Fruit fly (Drosophila melanogaster) whole organism, embryonic: Measurements from ENCODE around the gene CG13062.

Source experiments
- Ada2b ChIP-seq: fragments of 200-800 bp; sonication (Bioruptor generic); IDR thresholded peaks from 2 replicates; pipeline ENCODE4 v1.3.6; 2022; ENCODE audit warnings: missing biosample characterization, missing genetic modification characterization
- Aef1 ChIP-seq: fragments of 200-800 bp; sonication (Bioruptor generic); IDR thresholded peaks from 3 replicates; pipeline ENCODE4 v1.3.6; 2022; ENCODE audit warnings: missing biosample characterization, missing genetic modification characterization
- C15 ChIP-seq: fragments of 200-800 bp; sonication (Bioruptor generic); IDR thresholded peaks from 3 replicates; pipeline ENCODE4 v1.3.6; 2022; ENCODE audit warnings: missing biosample characterization, missing genetic modification characterization
- CG11504 ChIP-seq: fragments of 200-800 bp; sonication (Bioruptor generic); optimal IDR thresholded peaks from 3 replicates; lab custom pipeline; 2019; ENCODE audit warnings: missing biosample characterization, mild to moderate bottlenecking, missing genetic modification characterization, moderate library complexity
- CG12071 ChIP-seq: fragments of 200-800 bp; sonication (Bioruptor generic); optimal IDR thresholded peaks from 3 replicates; lab custom pipeline; 2018; ENCODE audit warnings: missing biosample characterization, mild to moderate bottlenecking, missing genetic modification characterization
- CG12219 ChIP-seq: fragments of 200-800 bp; sonication (Bioruptor generic); optimal IDR thresholded peaks from 3 replicates; lab custom pipeline; 2018; ENCODE audit warnings: missing biosample characterization, mild to moderate bottlenecking, missing genetic modification characterization
- CG12659 ChIP-seq: fragments of 200-800 bp; sonication (Bioruptor generic); optimal IDR thresholded peaks from 3 replicates; lab custom pipeline; 2017; ENCODE audit warnings: mild to moderate bottlenecking, missing biosample characterization, missing genetic modification reagents, missing genetic modification characterization
- CG13424 ChIP-seq: fragments of 200-800 bp; sonication (Bioruptor generic); optimal IDR thresholded peaks from 2 replicates; lab custom pipeline; 2019; ENCODE audit warnings: missing biosample characterization, mild to moderate bottlenecking, missing genetic modification characterization, moderate library complexity
- CG14050 ChIP-seq: fragments of 200-800 bp; sonication (Bioruptor generic); IDR thresholded peaks from 3 replicates; pipeline ENCODE4 v1.3.6; 2022; ENCODE audit warnings: missing biosample characterization, missing genetic modification characterization
- CG14441 ChIP-seq: fragments of 200-800 bp; sonication (Bioruptor generic); IDR thresholded peaks from 2 replicates; pipeline ENCODE4 v1.3.6; 2022; ENCODE audit warnings: missing biosample characterization, missing genetic modification characterization
- CG17359 ChIP-seq: fragments of 200-800 bp; sonication (Bioruptor generic); optimal IDR thresholded peaks from 3 replicates; lab custom pipeline; 2018; ENCODE audit warnings: missing biosample characterization, mild to moderate bottlenecking, missing genetic modification characterization, moderate library complexity
- CG2678 ChIP-seq: fragments of 200-800 bp; sonication (Bioruptor generic); optimal IDR thresholded peaks from 3 replicates; lab custom pipeline; 2019; ENCODE audit warnings: missing biosample characterization, mild to moderate bottlenecking, missing genetic modification characterization, moderate library complexity
- CG31441 ChIP-seq: fragments of 200-800 bp; sonication (Bioruptor generic); IDR thresholded peaks from 2 replicates; pipeline ENCODE4 v1.3.6; 2022; ENCODE audit warnings: missing biosample characterization, missing genetic modification characterization
- CG7357 ChIP-seq: fragments of 200-800 bp; sonication (Bioruptor generic); IDR thresholded peaks from 3 replicates; pipeline ENCODE4 v1.3.6; 2022; ENCODE audit warnings: missing biosample characterization, missing genetic modification characterization
- CG7839 ChIP-seq: fragments of 200-800 bp; sonication (Bioruptor generic); optimal IDR thresholded peaks from 3 replicates; lab custom pipeline; 2018; ENCODE audit warnings: missing biosample characterization, mild to moderate bottlenecking, missing genetic modification characterization, moderate library complexity
- CG8290 ChIP-seq, 3 experiments: fragments of 200-800 bp; sonication (Bioruptor generic); optimal IDR thresholded peaks; 2 replicates each; lab custom pipeline; 2016 to 2019; ENCODE audit warnings: missing biosample characterization in 3 of 3, missing genetic modification characterization in 3 of 3, mild to moderate bottlenecking in 2 of 3, moderate library complexity in 1 of 3
- D19A ChIP-seq: fragments of 200-800 bp; optimal IDR thresholded peaks from 3 replicates; lab custom pipeline; 2019; ENCODE audit warnings: missing biosample characterization, mild to moderate bottlenecking, missing genetic modification characterization, moderate library complexity
- E2f2 ChIP-seq: fragments of 200-800 bp; sonication (Bioruptor generic); IDR thresholded peaks from 2 replicates; pipeline ENCODE4 v1.3.6; 2022; ENCODE audit warnings: missing biosample characterization, missing genetic modification characterization
- Ets65A ChIP-seq: fragments of 200-800 bp; sonication (Bioruptor generic); peaks from one replicate; lab custom pipeline; 2016; ENCODE audit warnings: missing biosample characterization, missing genetic modification characterization
- HLH3B ChIP-seq: fragments of 200-800 bp; sonication (Bioruptor generic); IDR thresholded peaks from 2 replicates; pipeline ENCODE4 v1.3.6; 2022; ENCODE audit warnings: missing biosample characterization, missing genetic modification characterization
- Hr51 ChIP-seq, 2 experiments: fragments of 200-800 bp; sonication (Bioruptor generic); optimal IDR thresholded peaks; 2 replicates in 1 of 2; 3 replicates in 1 of 2; lab custom pipeline; 2016 to 2018; ENCODE audit warnings: missing biosample characterization in 2 of 2, missing genetic modification characterization in 2 of 2, mild to moderate bottlenecking in 1 of 2, moderate library complexity in 1 of 2
- Med ChIP-seq: fragments of 200-800 bp; sonication (Bioruptor generic); peaks from one replicate; lab custom pipeline; 2016; ENCODE audit warnings: missing biosample characterization, missing genetic modification characterization, mild to moderate bottlenecking, inconsistent platforms, moderate library complexity
- NFAT ChIP-seq: fragments of 200-800 bp; sonication (Bioruptor generic); IDR thresholded peaks from 2 replicates; pipeline ENCODE4 v1.3.6; 2022; ENCODE audit warnings: missing biosample characterization, missing genetic modification characterization
- Sox102F ChIP-seq: fragments of 200-800 bp; sonication (Bioruptor generic); optimal IDR thresholded peaks from 2 replicates; lab custom pipeline; 2018; ENCODE audit warnings: missing biosample characterization, mild to moderate bottlenecking, missing genetic modification characterization, moderate library complexity
- Xbp1 ChIP-seq: fragments of 200-800 bp; sonication (Bioruptor generic); optimal IDR thresholded peaks from 3 replicates; lab custom pipeline; 2016; ENCODE audit warnings: missing biosample characterization, mild to moderate bottlenecking, missing genetic modification characterization
- bowl ChIP-seq: fragments of 200-800 bp; sonication (Bioruptor generic); IDR thresholded peaks from 2 replicates; pipeline ENCODE4 v1.3.6; 2022; ENCODE audit warnings: missing biosample characterization, missing genetic modification characterization
- bsh ChIP-seq, 2 experiments: fragments of 200-800 bp; sonication (Bioruptor generic); optimal IDR thresholded peaks; 2 replicates each; lab custom pipeline; 2017 to 2018; ENCODE audit warnings: mild to moderate bottlenecking in 2 of 2, missing biosample characterization in 2 of 2, missing genetic modification characterization in 2 of 2, moderate library complexity in 1 of 2
- chinmo ChIP-seq: fragments of 200-800 bp; sonication (Bioruptor generic); IDR thresholded peaks from 4 replicates; pipeline ENCODE4 v1.3.6; 2022; ENCODE audit warnings: missing biosample characterization, missing genetic modification characterization; ENCODE audit not compliant: partially characterized antibody
- dysf ChIP-seq: fragments of 200-800 bp; sonication (Bioruptor generic); IDR thresholded peaks from 3 replicates; pipeline ENCODE4 v1.3.6; 2022; ENCODE audit warnings: missing biosample characterization, missing genetic modification characterization
- gcm2 ChIP-seq: fragments of 200-800 bp; sonication (Bioruptor generic); optimal IDR thresholded peaks from 2 replicates; lab custom pipeline; 2016; ENCODE audit warnings: missing biosample characterization, missing genetic modification characterization
- grau ChIP-seq: fragments of 200-800 bp; optimal IDR thresholded peaks from 3 replicates; lab custom pipeline; 2019; ENCODE audit warnings: missing biosample characterization, mild to moderate bottlenecking, missing genetic modification characterization, moderate library complexity
- hkb ChIP-seq, 2 experiments: fragments of 200-800 bp in 1 of 2; fragments of >200 bp in 1 of 2; sonication (Bioruptor generic) in 1 of 2; IDR thresholded peaks in 1 of 2; optimal IDR thresholded peaks in 1 of 2; 2 replicates each; pipeline versions ENCODE4 v1.3.6 to Lab custom; 2017 to 2022; ENCODE audit warnings: missing biosample characterization in 1 of 2, missing genetic modification characterization in 1 of 2
- kah ChIP-seq: fragments of 200-800 bp; sonication (Bioruptor generic); optimal IDR thresholded peaks from 2 replicates; lab custom pipeline; 2018; ENCODE audit warnings: missing biosample characterization, mild to moderate bottlenecking, missing genetic modification characterization
- nom ChIP-seq: fragments of 200-800 bp; sonication (Bioruptor generic); optimal IDR thresholded peaks from 2 replicates; lab custom pipeline; 2017; ENCODE audit warnings: missing biosample characterization, missing genetic modification characterization, mild to moderate bottlenecking, moderate library complexity, missing genetic modification reagents
- pb ChIP-seq: fragments of 200-800 bp; sonication (Bioruptor generic); optimal IDR thresholded peaks from 3 replicates; lab custom pipeline; 2016; ENCODE audit warnings: missing biosample characterization, missing genetic modification characterization
- ranshi ChIP-seq: fragments of 200-800 bp; sonication (Bioruptor generic); IDR thresholded peaks from 2 replicates; pipeline ENCODE4 v1.3.6; 2022; ENCODE audit warnings: missing biosample characterization, missing genetic modification characterization
- run ChIP-seq: fragments of 200-800 bp; sonication (Bioruptor generic); optimal IDR thresholded peaks from 3 replicates; lab custom pipeline; 2018; ENCODE audit warnings: missing biosample characterization, mild to moderate bottlenecking, missing genetic modification characterization
- sd ChIP-seq: fragments of 200-800 bp; sonication (Bioruptor generic); optimal IDR thresholded peaks from 3 replicates; lab custom pipeline; 2018; ENCODE audit warnings: missing biosample characterization, mild to moderate bottlenecking, missing genetic modification characterization, moderate library complexity
- sens ChIP-seq: fragments of 200-800 bp; sonication (Bioruptor generic); peaks from one replicate; lab custom pipeline; 2016; ENCODE audit warnings: missing biosample characterization, missing genetic modification characterization
- slp2 ChIP-seq: fragments of 200-800 bp; sonication (Bioruptor generic); optimal IDR thresholded peaks from 2 replicates; lab custom pipeline; 2016; ENCODE audit warnings: missing biosample characterization, missing genetic modification characterization
- tap ChIP-seq: fragments of 200-800 bp; optimal IDR thresholded peaks from 3 replicates; lab custom pipeline; 2019; ENCODE audit warnings: missing biosample characterization, mild to moderate bottlenecking, missing genetic modification characterization, moderate library complexity
- tgo ChIP-seq: fragments of 200-800 bp; sonication (Bioruptor generic); IDR thresholded peaks from 3 replicates; pipeline ENCODE4 v1.3.6; 2022; ENCODE audit warnings: missing biosample characterization, missing genetic modification characterization
- tna ChIP-seq: fragments of 200-800 bp; sonication (Bioruptor generic); IDR thresholded peaks from 2 replicates; pipeline ENCODE4 v1.3.6; 2022; ENCODE audit warnings: missing biosample characterization, missing genetic modification characterization; ENCODE audit not compliant: partially characterized antibody
- ttk ChIP-seq: fragments of 200-800 bp; sonication (Bioruptor generic); IDR thresholded peaks from 2 replicates; pipeline ENCODE4 v2.1.2; 2022; ENCODE audit warnings: missing biosample characterization, missing genetic modification characterization
- unpg ChIP-seq: fragments of 200-800 bp; sonication (Bioruptor generic); optimal IDR thresholded peaks from 3 replicates; lab custom pipeline; 2018; ENCODE audit warnings: missing biosample characterization, mild to moderate bottlenecking, missing genetic modification characterization, moderate library complexity

CG13062 gene

dm6 chr3L:16286258-16286657 lies 27.8 kb upstream of the CG13062 start (continued):
- peak; percentile 20; the same call in 1 of the 2 replicates for TF ChIP-seq Ada2b (GFP tag; lab: Robert Waterston, UW)
- 0 out of 3 replicates have a peak, but pooled peaks have one; percentile 15 for TF ChIP-seq C15 (GFP tag; lab: Robert Waterston, UW)
- peak; percentile 34; the same call in 1 of the 2 replicates for TF ChIP-seq HLH3B (GFP tag; lab: Robert Waterston, UW)
- peak; percentile 17 for TF ChIP-seq CG12659 (GFP tag; lab: Kevin White, UChicago)
- no peak for TF ChIP-seq slp2 (GFP tag; lab: Kevin White, UChicago)
- TF ChIP-seq gcm2 (GFP tag; lab: Kevin White, UChicago), result no peak
- TF ChIP-seq Hr51 (GFP tag; optimal IDR thresholded peaks at IDR 0.05; lab: Kevin White, UChicago), result peak in 1 of 2 experiments; percentile 67
- TF ChIP-seq grau (tag; lab: Kevin White, UChicago), result peak; percentile 35
- peak; percentile 58 for TF ChIP-seq Sox102F (GFP tag; lab: Kevin White, UChicago)
- TF ChIP-seq nom (GFP tag; lab: Kevin White, UChicago), result peak; percentile 46
- TF ChIP-seq CG31441 (GFP tag; lab: Robert Waterston, UW), result 0 out of 2 replicates have a peak, but pooled peaks have one; percentile 29
- 0 out of 2 replicates have a peak, but pooled peaks have one; percentile 5 for TF ChIP-seq ttk (GFP tag; lab: Robert Waterston, UW)
- TF ChIP-seq tgo (GFP tag; lab: Robert Waterston, UW), result peak; percentile 35; the same call in 2 of the 3 replicates
- peak; percentile 48 for TF ChIP-seq CG7839
- no peak for TF ChIP-seq bowl
- peak; percentile 40 for TF ChIP-seq tap
- TF ChIP-seq E2f2 (GFP tag; lab: Robert Waterston, UW), result 0 out of 2 replicates have a peak, but pooled peaks have one; percentile 27
- peak; percentile 61 for TF ChIP-seq CG2678 (tag; lab: Kevin White, UChicago)
- TF ChIP-seq Aef1 (GFP tag; lab: Robert Waterston, UW), result 0 out of 3 replicates have a peak, but pooled peaks have one; percentile 10
- TF ChIP-seq Ets65A (GFP tag; lab: Kevin White, UChicago), result peak; percentile 29
- TF ChIP-seq pb (GFP tag; lab: Kevin White, UChicago), result no peak
- TF ChIP-seq CG7357 (GFP tag; lab: Robert Waterston, UW), result 0 out of 3 replicates have a peak, but pooled peaks have one; percentile 32
- no peak for TF ChIP-seq tna (GFP tag; lab: Robert Waterston, UW)
- peak; percentile 24; the same call in 1 of the 2 replicates for TF ChIP-seq ranshi (GFP tag; lab: Robert Waterston, UW)
- peak; percentile 57 for TF ChIP-seq CG14441
- no peak for TF ChIP-seq kah (GFP tag; lab: Kevin White, UChicago)
- TF ChIP-seq sens (GFP tag; lab: Kevin White, UChicago), result peak; percentile 74
- 0 out of 3 replicates have a peak, but pooled peaks have one; percentile 17 for TF ChIP-seq CG14050 (GFP tag; lab: Robert Waterston, UW)
- TF ChIP-seq CG8290 (GFP tag; optimal IDR thresholded peaks at IDR 0.05; lab: Kevin White, UChicago), result no peak
- TF ChIP-seq CG8290 (tag; optimal IDR thresholded peaks at IDR 0.05; lab: Kevin White, UChicago), result peak in 1 of 2 experiments; percentile 46
- peak; percentile 79 for TF ChIP-seq Med
- peak; percentile 56; the same call in 2 of the 3 replicates for TF ChIP-seq dysf
- 0 out of 4 replicates have a peak, but pooled peaks have one; percentile 47 for TF ChIP-seq chinmo
- TF ChIP-seq CG12219 (GFP tag; lab: Kevin White, UChicago), result peak; percentile 14
- TF ChIP-seq Xbp1 (GFP tag; lab: Kevin White, UChicago), result peak; percentile 10
- TF ChIP-seq unpg (GFP tag; lab: Kevin White, UChicago), result peak; percentile 52
- peak; percentile 68 for TF ChIP-seq CG11504 (tag; lab: Kevin White, UChicago)
- peak; percentile 54 for TF ChIP-seq CG13424 (tag; lab: Kevin White, UChicago)
- peak; percentile 22 for TF ChIP-seq sd
- no peak for TF ChIP-seq hkb (optimal IDR thresholded peaks at IDR 0.05; lab: Kevin White, UChicago)
- TF ChIP-seq hkb (GFP tag; IDR thresholded peaks at IDR 0.05; lab: Robert Waterston, UW), result 0 out of 2 replicates have a peak, but pooled peaks have one; percentile 22
- TF ChIP-seq CG17359 (tag; lab: Kevin White, UChicago), result peak; percentile 31
- TF ChIP-seq NFAT (GFP tag; lab: Robert Waterston, UW), result no peak
- TF ChIP-seq D19A (tag; lab: Kevin White, UChicago), result peak; percentile 45
- peak; percentile 12 to 16 for TF ChIP-seq bsh (GFP tag; optimal IDR thresholded peaks at IDR 0.05; lab: Kevin White, UChicago)
- peak; percentile 6 for TF ChIP-seq run (tag; lab: Kevin White, UChicago)
- TF ChIP-seq CG12071 (GFP tag; lab: Kevin White, UChicago), result peak; percentile 31
